Fruit fly (Drosophila melanogaster): ENCODE measurements around the gene CG32755.

The CG32755 gene

dm6 chrX:5965517-5966397 lies 15.7 kb downstream of the CG32755 start, which contains the start of gene Grip (continued):
- TF ChIP-seq pita (GFP tag; optimal IDR thresholded peaks at IDR 0.05) (no peak), CG14710 (tag; optimal IDR thresholded peaks at IDR 0.05) (peak; percentile 71), CG13424 (tag; optimal IDR thresholded peaks at IDR 0.05) (peak; percentile 54), BEAF-32 (GFP tag; optimal IDR thresholded peaks at IDR 0.05) (peak; percentile 68), cad (GFP tag; optimal IDR thresholded peaks at IDR 0.05) (no peak), CG10543 (GFP tag; optimal IDR thresholded peaks at IDR 0.05) (peak; percentile 21), H2.0 (GFP tag; IDR thresholded peaks at IDR 0.05) (0 out of 2 replicates have a peak, but pooled peaks have one; percentile 13), CG4424 (GFP tag; optimal IDR thresholded peaks at IDR 0.05) (peak; percentile 42), row (GFP tag; IDR thresholded peaks at IDR 0.05) (peak; percentile 72), CG2120 (GFP tag; optimal IDR thresholded peaks at IDR 0.05) (no peak), CG10565 (GFP tag; optimal IDR thresholded peaks at IDR 0.05) (no peak), seq (GFP tag; IDR thresholded peaks at IDR 0.05) (0 out of 2 replicates have a peak, but pooled peaks have one; percentile 34), CG2875 (GFP tag; optimal IDR thresholded peaks at IDR 0.05) (no peak), her (GFP tag; optimal IDR thresholded peaks at IDR 0.05) (peak; percentile 93), Bgb (GFP tag; IDR thresholded peaks at IDR 0.05; ENCODE audit: partially characterized antibody) (0 out of 2 replicates have a peak, but pooled peaks have one; percentile 23), CG2889 (GFP tag; IDR thresholded peaks at IDR 0.05) (no peak), Sox100B (GFP tag; optimal IDR thresholded peaks at IDR 0.05) (peak; percentile 48), CG5245 (GFP tag; optimal IDR thresholded peaks at IDR 0.05) (no peak), CG7271 (tag; optimal IDR thresholded peaks at IDR 0.05) (no peak), CG12942 (GFP tag; optimal IDR thresholded peaks at IDR 0.05) (peak; percentile 30), Hsf (GFP tag; optimal IDR thresholded peaks at IDR 0.05) (no peak), BtbVII (GFP tag; optimal IDR thresholded peaks at IDR 0.05) (no peak), z (GFP tag; IDR thresholded peaks at IDR 0.05) (peak; percentile 83), CG15073 (GFP tag; optimal IDR thresholded peaks at IDR 0.05) (no peak), caup (GFP tag; optimal IDR thresholded peaks at IDR 0.05; ENCODE audit: severe bottlenecking) (no peak), Ptx1 (GFP tag; IDR thresholded peaks at IDR 0.05) (peak; percentile 33; the same call in 1 of the 2 replicates), PHDP (tag; optimal IDR thresholded peaks at IDR 0.05) (peak; percentile 11), CG2129 (GFP tag; IDR thresholded peaks at IDR 0.05; ENCODE audit: partially characterized antibody) (peak; percentile 37; the same call in 1 of the 2 replicates), Scr (GFP tag; IDR thresholded peaks at IDR 0.05; ENCODE audit: partially characterized antibody) (peak; percentile 72), sens (GFP tag) (peak; percentile 43), CG14050 (GFP tag; IDR thresholded peaks at IDR 0.05) (no peak), CG8924 (tag; optimal IDR thresholded peaks at IDR 0.05) (peak; percentile 51), CG2116 (GFP tag; optimal IDR thresholded peaks at IDR 0.05) (peak; percentile 30), amos (GFP tag; IDR thresholded peaks at IDR 0.05; ENCODE audit: partially characterized antibody) (peak; percentile 55), CG6683 (GFP tag; optimal IDR thresholded peaks at IDR 0.05) (no peak), NK7.1 (GFP tag; optimal IDR thresholded peaks at IDR 0.05) (no peak), CG10147 (GFP tag; optimal IDR thresholded peaks at IDR 0.05) (no peak), CG2712 (tag; optimal IDR thresholded peaks at IDR 0.05) (peak; percentile 71), Usf (GFP tag; optimal IDR thresholded peaks at IDR 0.05) (no peak), CG12104 (GFP tag; optimal IDR thresholded peaks at IDR 0.05) (no peak), kay (GFP tag; optimal IDR thresholded peaks at IDR 0.05) (peak; percentile 73), CG8290 (GFP tag; optimal IDR thresholded peaks at IDR 0.05) (peak; percentile 64), CG8290 (tag; optimal IDR thresholded peaks at IDR 0.05) (peak in 1 of 2 experiments; percentile 30), CG10979 (tag; optimal IDR thresholded peaks at IDR 0.05) (peak; percentile 53), Sox102F (GFP tag; optimal IDR thresholded peaks at IDR 0.05) (peak; percentile 41), CG7357 (GFP tag; IDR thresholded peaks at IDR 0.05) (0 out of 3 replicates have a peak, but pooled peaks have one; percentile 20), CG10366 (GFP tag; IDR thresholded peaks at IDR 0.05) (no peak; the same call in 1 of the 2 replicates), tgo (GFP tag; IDR thresholded peaks at IDR 0.05) (no peak)

Data from whole organism, embryonic.